Fruit fly (Drosophila melanogaster) whole organism, embryonic: Measurements from ENCODE around the gene slmb.

ENCODE experiments used
- CG12299 ChIP-seq: fragments of 200-800 bp; sonication (Bioruptor generic); optimal IDR thresholded peaks from 2 replicates; lab custom pipeline; 2018; ENCODE audit warnings: missing biosample characterization, mild to moderate bottlenecking, missing genetic modification characterization
- CG1529 ChIP-seq: fragments of 200-800 bp; sonication (Bioruptor generic); optimal IDR thresholded peaks from 3 replicates; lab custom pipeline; 2018; ENCODE audit warnings: missing biosample characterization, missing genetic modification characterization
- CG2678 ChIP-seq: fragments of 200-800 bp; sonication (Bioruptor generic); optimal IDR thresholded peaks from 3 replicates; lab custom pipeline; 2019; ENCODE audit warnings: missing biosample characterization, mild to moderate bottlenecking, missing genetic modification characterization, moderate library complexity
- CG4854 ChIP-seq: fragments of 200-800 bp; sonication (Bioruptor generic); optimal IDR thresholded peaks from 2 replicates; lab custom pipeline; 2016; ENCODE audit warnings: missing biosample characterization, missing genetic modification characterization, inconsistent platforms
- CG7357 ChIP-seq: fragments of 200-800 bp; sonication (Bioruptor generic); IDR thresholded peaks from 3 replicates; pipeline ENCODE4 v1.3.6; 2022; ENCODE audit warnings: missing biosample characterization, missing genetic modification characterization
- Dll ChIP-seq: fragments of 200-800 bp; sonication (Bioruptor generic); IDR thresholded peaks from 4 replicates; pipeline ENCODE4 v1.3.6; 2022; ENCODE audit warnings: missing biosample characterization, missing genetic modification characterization; ENCODE audit not compliant: partially characterized antibody
- HmgZ ChIP-seq: fragments of 200-800 bp; sonication (Bioruptor generic); optimal IDR thresholded peaks from 2 replicates; lab custom pipeline; 2018; ENCODE audit warnings: missing biosample characterization, mild to moderate bottlenecking, missing genetic modification characterization
- Lpt ChIP-seq: fragments of >200 bp; optimal IDR thresholded peaks from 2 replicates; lab custom pipeline; 2018; ENCODE audit warnings: missing biosample characterization, missing genetic modification characterization
- Sox100B ChIP-seq: fragments of 200-800 bp; sonication (Bioruptor generic); optimal IDR thresholded peaks from 3 replicates; lab custom pipeline; 2018; ENCODE audit warnings: missing biosample characterization, mild to moderate bottlenecking, missing genetic modification characterization
- ac ChIP-seq: fragments of 200-800 bp; sonication (Bioruptor generic); optimal IDR thresholded peaks from 3 replicates; lab custom pipeline; 2017; ENCODE audit warnings: missing biosample characterization, mild to moderate bottlenecking, missing genetic modification characterization
- her ChIP-seq: fragments of 200-800 bp; sonication (Bioruptor generic); optimal IDR thresholded peaks from 2 replicates; lab custom pipeline; 2016; ENCODE audit warnings: missing biosample characterization, missing genetic modification characterization
- kni ChIP-seq: fragments of 200-800 bp; sonication (Bioruptor generic); optimal IDR thresholded peaks from 3 replicates; lab custom pipeline; 2017; ENCODE audit warnings: mild to moderate bottlenecking, missing biosample characterization, missing genetic modification reagents, missing genetic modification characterization
- oc ChIP-seq: fragments of 200-800 bp; sonication (Bioruptor generic); optimal IDR thresholded peaks from 2 replicates; lab custom pipeline; 2018; ENCODE audit warnings: missing biosample characterization, mild to moderate bottlenecking, missing genetic modification characterization, moderate library complexity

dm6 chr3R:21152856-21153278 lies 25.6 kb upstream of the slmb start:
- no peak for TF ChIP-seq HmgZ (tag; lab: Kevin White, UChicago)
- TF ChIP-seq Lpt (GFP tag; lab: Kevin White, UChicago): no peak
- no peak for TF ChIP-seq oc (tag; lab: Kevin White, UChicago)
- TF ChIP-seq CG12299 (tag; lab: Kevin White, UChicago): no peak
- peak; percentile 38; the same call in 1 of the 4 replicates for TF ChIP-seq Dll (GFP tag; lab: Robert Waterston, UW)
- TF ChIP-seq Sox100B (GFP tag; lab: Kevin White, UChicago): no peak
- TF ChIP-seq CG7357 (GFP tag; lab: Robert Waterston, UW): no peak
- no peak for TF ChIP-seq kni (GFP tag; lab: Kevin White, UChicago)
- no peak for TF ChIP-seq CG2678 (tag; lab: Kevin White, UChicago)
- TF ChIP-seq ac (GFP tag; lab: Kevin White, UChicago): no peak
- TF ChIP-seq CG4854: no peak
- no peak for TF ChIP-seq CG1529 (GFP tag; lab: Kevin White, UChicago)
- TF ChIP-seq her (GFP tag; lab: Kevin White, UChicago): no peak
